Worm (Caenorhabditis elegans): ENCODE measurements around the gene W07G4.8.

The W07G4.8 gene

ce11 chrV:13002070-13002469, 47.3 kb downstream of the W07G4.8 start, which contains the start of gene inft-2 (continued):
- no peak for TF ChIP-seq daf-16 (GFP tag; optimal IDR thresholded peaks at IDR 0.05)
- peak; percentile 69 for TF ChIP-seq daf-16 (tag; optimal IDR thresholded peaks at IDR 0.05)
- no peak for TF ChIP-seq ces-1 (GFP tag; optimal IDR thresholded peaks at IDR 0.05)
- TF ChIP-seq ZK546.5 (tag; optimal IDR thresholded peaks at IDR 0.05) = no peak
- no peak for TF ChIP-seq vab-7 (GFP tag; IDR thresholded peaks at IDR 0.05)
- no peak for TF ChIP-seq set-16 (GFP tag; IDR thresholded peaks at IDR 0.05)
- TF ChIP-seq hlh-11 (tag; optimal IDR thresholded peaks at IDR 0.05) = peak; percentile 33
- TF ChIP-seq F26F4.8 (GFP tag; conservative IDR thresholded peaks at IDR 0.05) = no peak
- no peak for TF ChIP-seq Y75B8A.6 (GFP tag; IDR thresholded peaks at IDR 0.05)
- TF ChIP-seq T20F7.1 (GFP tag; optimal IDR thresholded peaks at IDR 0.05) = no peak
- TF ChIP-seq Y48G9A.11 (GFP tag; IDR thresholded peaks at IDR 0.05) = no peak
- no peak for TF ChIP-seq lin-13 (GFP tag; optimal IDR thresholded peaks at IDR 0.05)
- TF ChIP-seq mes-2 (tag; optimal IDR thresholded peaks at IDR 0.05; ENCODE audit: poor library complexity, severe bottlenecking) = no peak
- no peak for TF ChIP-seq dmd-8 (GFP tag; IDR thresholded peaks at IDR 0.05)
- TF ChIP-seq ceh-82 (tag; optimal IDR thresholded peaks at IDR 0.05) = no peak
- no peak for TF ChIP-seq D1046.2 (GFP tag; IDR thresholded peaks at IDR 0.05)
- no peak for TF ChIP-seq Y5F2A.4 (GFP tag; optimal IDR thresholded peaks at IDR 0.05)
- TF ChIP-seq nhr-77 (tag; optimal IDR thresholded peaks at IDR 0.05) = peak; percentile 21
- TF ChIP-seq dve-1 (tag; optimal IDR thresholded peaks at IDR 0.05; ENCODE audit: insufficient read depth) = peak; percentile 60
- no peak for TF ChIP-seq dpl-1 (GFP tag; optimal IDR thresholded peaks at IDR 0.05)
- no peak for TF ChIP-seq fos-1 (tag; optimal IDR thresholded peaks at IDR 0.05)
- no peak for TF ChIP-seq unc-62 (GFP tag; optimal IDR thresholded peaks at IDR 0.05 in 1 of 2)
- no peak for TF ChIP-seq unc-62 (tag; optimal IDR thresholded peaks at IDR 0.05)
- TF ChIP-seq ztf-7 (tag; optimal IDR thresholded peaks at IDR 0.05) = no peak
- no peak for TF ChIP-seq daf-8 (GFP tag; IDR thresholded peaks at IDR 0.05)
- TF ChIP-seq lin-39 (tag; optimal IDR thresholded peaks at IDR 0.05) = no peak
- 0 out of 2 replicates have a peak, but pooled peaks have one; percentile 10 for TF ChIP-seq lin-1 (GFP tag; IDR thresholded peaks at IDR 0.05)

ce11 chrV:13000068-13000467, 49.3 kb downstream of the W07G4.8 start:
- peak; percentile 38 for TF ChIP-seq F49E8.2 (tag; optimal IDR thresholded peaks at IDR 0.05; ENCODE audit: borderline replicate concordance)
- no peak for TF ChIP-seq ctbp-1 (GFP tag; IDR thresholded peaks at IDR 0.05)
- TF ChIP-seq ceh-82 (tag; optimal IDR thresholded peaks at IDR 0.05) = no peak
- no peak for TF ChIP-seq hif-1 (tag; optimal IDR thresholded peaks at IDR 0.05)
- TF ChIP-seq Y48G9A.11 (GFP tag; IDR thresholded peaks at IDR 0.05) = peak; percentile 70
- peak; percentile 73 for TF ChIP-seq unc-130 (GFP tag; optimal IDR thresholded peaks at IDR 0.05)

DNA sequence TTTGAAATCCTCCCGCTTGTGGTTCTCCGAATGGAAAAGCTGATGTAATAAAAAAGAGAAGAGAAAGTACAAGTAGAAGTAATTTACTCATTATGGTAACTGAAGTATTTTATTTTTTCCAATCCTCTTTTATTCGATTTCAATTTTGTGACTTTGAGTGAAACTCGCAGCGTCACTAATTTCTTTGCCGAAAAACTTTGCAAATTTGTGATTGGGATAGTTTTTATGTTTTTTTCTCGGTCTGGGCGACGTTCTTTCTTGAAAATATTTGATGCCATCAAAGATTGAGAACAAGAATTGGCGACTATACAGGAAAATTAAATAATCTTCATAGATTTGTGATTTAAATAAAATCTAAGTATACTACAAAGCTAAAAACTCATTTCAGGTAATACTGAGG, 49.8 kb downstream of the W07G4.8 start, which contains the start of gene far-4:
far-4 (minus strand) TSS at position 101 of the 400 bp plus-strand sequence.
- TF ChIP-seq ceh-20 (GFP tag; IDR thresholded peaks at IDR 0.05) (no peak), dmd-9 (GFP tag; IDR thresholded peaks at IDR 0.05) (no peak), lir-3 (tag; optimal IDR thresholded peaks at IDR 0.05) (no peak), T20F7.1 (GFP tag; optimal IDR thresholded peaks at IDR 0.05) (no peak), hlh-30 (tag; optimal IDR thresholded peaks at IDR 0.05; ENCODE audit: insufficient read depth) (no peak), snpc-4 (tag; optimal IDR thresholded peaks at IDR 0.05) (no peak), tag-97 (GFP tag; IDR thresholded peaks at IDR 0.05) (no peak), pha-4 (GFP tag; IDR thresholded peaks at IDR 0.05) (no peak), pha-4 (tag; optimal IDR thresholded peaks at IDR 0.05) (no peak), ctbp-1 (GFP tag; IDR thresholded peaks at IDR 0.05) (no peak), set-16 (GFP tag; IDR thresholded peaks at IDR 0.05) (no peak), nhr-48 (tag; optimal IDR thresholded peaks at IDR 0.05) (no peak), dve-1 (tag; optimal IDR thresholded peaks at IDR 0.05; ENCODE audit: insufficient read depth) (no peak), ceh-82 (tag; optimal IDR thresholded peaks at IDR 0.05) (no peak), daf-19 (GFP tag; conservative IDR thresholded peaks at IDR 0.05) (no peak), Y75B8A.6 (GFP tag; IDR thresholded peaks at IDR 0.05) (no peak)
